Fruit fly (Drosophila melanogaster): ENCODE measurements around the gene Nplp4.

dm6 chr2L:2007093-2007492 lies 1.1 kb upstream of the Nplp4 start, which contains the start of gene CG15353:
- no peak for TF ChIP-seq CG10669 (GFP tag; optimal IDR thresholded peaks at IDR 0.05)
- no peak for TF ChIP-seq lz (GFP tag; optimal IDR thresholded peaks at IDR 0.05)
- no peak for TF ChIP-seq CG34406 (GFP tag; optimal IDR thresholded peaks at IDR 0.05)
- no peak for TF ChIP-seq dsx (GFP tag; optimal IDR thresholded peaks at IDR 0.05; ENCODE audit: poor library complexity, severe bottlenecking)
- TF ChIP-seq Eip78C (GFP tag): no peak
